Fruit fly (Drosophila melanogaster): ENCODE results near the gene CG34282.

CG34282 gene

dm6 chr3R:18670441-18671111 lies 24.5 kb upstream of the CG34282 start (continued):
- peak; percentile 11; the same call in 1 of the 2 replicates for TF ChIP-seq CG11294 (GFP tag; IDR thresholded peaks at IDR 0.05)
- peak; percentile 51 for TF ChIP-seq Gug (GFP tag; IDR thresholded peaks at IDR 0.05)
- peak; percentile 90 for TF ChIP-seq svp (GFP tag)
- TF ChIP-seq CG32006 (GFP tag; optimal IDR thresholded peaks at IDR 0.05), result no peak
- no peak for TF ChIP-seq CG8632 (GFP tag; optimal IDR thresholded peaks at IDR 0.05)
- no peak for TF ChIP-seq CG4318 (GFP tag; optimal IDR thresholded peaks at IDR 0.05)
- no peak for TF ChIP-seq Ets96B (tag; optimal IDR thresholded peaks at IDR 0.05)
- TF ChIP-seq net (GFP tag; optimal IDR thresholded peaks at IDR 0.05), result peak; percentile 0
- TF ChIP-seq CG11902 (GFP tag; optimal IDR thresholded peaks at IDR 0.05), result no peak
- TF ChIP-seq Sox14 (GFP tag; optimal IDR thresholded peaks at IDR 0.05), result peak; percentile 37
- peak; percentile 1 for TF ChIP-seq fd59A (GFP tag; optimal IDR thresholded peaks at IDR 0.05)
- TF ChIP-seq Hr38 (GFP tag; optimal IDR thresholded peaks at IDR 0.05), result no peak
- peak; percentile 62 for TF ChIP-seq CG8119 (GFP tag; IDR thresholded peaks at IDR 0.05)
- peak; percentile 75 for TF ChIP-seq lz (GFP tag; optimal IDR thresholded peaks at IDR 0.05)
- TF ChIP-seq topi (GFP tag; optimal IDR thresholded peaks at IDR 0.05), result peak; percentile 68
- peak; percentile 45 for TF ChIP-seq CG8319 (GFP tag; optimal IDR thresholded peaks at IDR 0.05)
- TF ChIP-seq CG6792 (GFP tag; optimal IDR thresholded peaks at IDR 0.05), result peak; percentile 54
- no peak for TF ChIP-seq CG34406 (GFP tag; optimal IDR thresholded peaks at IDR 0.05)
- no peak for TF ChIP-seq CG1621 (tag; optimal IDR thresholded peaks at IDR 0.05)
- TF ChIP-seq dac (GFP tag; optimal IDR thresholded peaks at IDR 0.05), result peak; percentile 40
- TF ChIP-seq dsx (GFP tag; optimal IDR thresholded peaks at IDR 0.05; ENCODE audit: poor library complexity, severe bottlenecking), result peak; percentile 49
- TF ChIP-seq vri (GFP tag; optimal IDR thresholded peaks at IDR 0.05), result peak; percentile 70
- TF ChIP-seq CG31627 (GFP tag; optimal IDR thresholded peaks at IDR 0.05), result peak; percentile 35
- TF ChIP-seq fd85E (GFP tag; optimal IDR thresholded peaks at IDR 0.05), result no peak
- TF ChIP-seq Met (GFP tag; optimal IDR thresholded peaks at IDR 0.05), result no peak

- no peak for TF ChIP-seq acj6 (GFP tag; optimal IDR thresholded peaks at IDR 0.05)
- TF ChIP-seq svp (GFP tag), result peak; percentile 46
- peak; percentile 78 for TF ChIP-seq fkh (GFP tag; optimal IDR thresholded peaks at IDR 0.05)
Observed at dm6 chr3R:18671112-18671729, 23.8 kb upstream of the CG34282 start, which contains the start of gene CG31230. CG31230 (plus strand) TSS chr3R:18671679.

- TF ChIP-seq esn (GFP tag; optimal IDR thresholded peaks at IDR 0.05) (no peak), CG6276 (GFP tag; optimal IDR thresholded peaks at IDR 0.05) (no peak), eg (GFP tag; IDR thresholded peaks at IDR 0.05) (no peak), acj6 (GFP tag; optimal IDR thresholded peaks at IDR 0.05) (no peak), spab (GFP tag; optimal IDR thresholded peaks at IDR 0.05) (no peak), Ets21C (GFP tag; optimal IDR thresholded peaks at IDR 0.05) (no peak), CG8632 (GFP tag; optimal IDR thresholded peaks at IDR 0.05) (no peak), cyc (GFP tag; optimal IDR thresholded peaks at IDR 0.05) (no peak), CG15336 (GFP tag; IDR thresholded peaks at IDR 0.05) (no peak), Sox14 (GFP tag; optimal IDR thresholded peaks at IDR 0.05) (no peak), Hr4 (GFP tag; optimal IDR thresholded peaks at IDR 0.05) (no peak), svp (GFP tag) (peak; percentile 81), CG31627 (GFP tag; optimal IDR thresholded peaks at IDR 0.05) (peak; percentile 8)
Observed at dm6 chr3R:18677500-18677940, 17.5 kb upstream of the CG34282 start, which contains the start of the genes dind and CG7706. dind (minus strand) TSS chr3R:18677539. CG7706 (plus strand) TSS chr3R:18677818.

dm6 chr3R:18680332-18680731 lies 14.7 kb upstream of the CG34282 start, which contains the start of the genes CG46318 and ChT:
CG46318 (plus strand) TSS chr3R:18680604.
ChT (plus strand) TSS chr3R:18680604.
- no peak for TF ChIP-seq OdsH (GFP tag; optimal IDR thresholded peaks at IDR 0.05)
- TF ChIP-seq Sox15 (GFP tag; optimal IDR thresholded peaks at IDR 0.05), result no peak
- no peak for TF ChIP-seq Hr4 (GFP tag; optimal IDR thresholded peaks at IDR 0.05)
- no peak for TF ChIP-seq CG34406 (GFP tag; optimal IDR thresholded peaks at IDR 0.05)
- TF ChIP-seq Ets96B (tag; optimal IDR thresholded peaks at IDR 0.05), result no peak
- no peak for TF ChIP-seq achi (GFP tag; optimal IDR thresholded peaks at IDR 0.05)
- no peak for TF ChIP-seq dac (GFP tag; optimal IDR thresholded peaks at IDR 0.05)
- TF ChIP-seq Eip75B (GFP tag; optimal IDR thresholded peaks at IDR 0.05), result no peak
- no peak for TF ChIP-seq Lpt (GFP tag; optimal IDR thresholded peaks at IDR 0.05)
- TF ChIP-seq Blimp-1 (GFP tag; optimal IDR thresholded peaks at IDR 0.05), result no peak

Measured in whole organism, prepupa.